Fruit fly (Drosophila melanogaster) whole organism, prepupa: ENCODE data around the gene CG3430.

ENCODE experiments used
- CG10631 ChIP-seq: fragments of 200-800 bp; sonication (Bioruptor generic); optimal IDR thresholded peaks from 2 replicates; lab custom pipeline; 2016; ENCODE audit warnings: missing biosample characterization, missing genetic modification characterization
- CG11294 ChIP-seq: fragments of 200-800 bp; sonication (Bioruptor generic); IDR thresholded peaks from 2 replicates; pipeline ENCODE4 v1.3.6; 2022; ENCODE audit warnings: missing biosample characterization, missing genetic modification characterization
- CG1621 ChIP-seq: fragments of 200-800 bp; sonication (Bioruptor generic); optimal IDR thresholded peaks from 3 replicates; lab custom pipeline; 2018; ENCODE audit warnings: missing biosample characterization, mild to moderate bottlenecking, missing genetic modification characterization
- CG16779 ChIP-seq: fragments of 200-800 bp; sonication (Bioruptor generic); optimal IDR thresholded peaks from 3 replicates; lab custom pipeline; 2017; ENCODE audit warnings: missing biosample characterization, mild to moderate bottlenecking, missing genetic modification characterization
- CG34406 ChIP-seq: fragments of 200-800 bp; sonication (Bioruptor generic); optimal IDR thresholded peaks from 3 replicates; lab custom pipeline; 2016; ENCODE audit warnings: missing biosample characterization, missing genetic modification characterization
- CG6163 ChIP-seq: fragments of 200-800 bp; sonication (Bioruptor generic); IDR thresholded peaks from 3 replicates; pipeline ENCODE4 v1.3.6; 2022; ENCODE audit warnings: missing biosample characterization, missing genetic modification characterization
- CG8119 ChIP-seq: fragments of 200-800 bp; sonication (Bioruptor generic); IDR thresholded peaks from 3 replicates; pipeline ENCODE4 v1.3.6; 2022; ENCODE audit warnings: missing biosample characterization, missing genetic modification characterization
- CG8632 ChIP-seq: fragments of 200-800 bp; sonication (Bioruptor generic); optimal IDR thresholded peaks from 3 replicates; lab custom pipeline; 2016; ENCODE audit warnings: missing biosample characterization, missing genetic modification characterization
- Ets21C ChIP-seq: fragments of 200-800 bp; sonication (Bioruptor generic); optimal IDR thresholded peaks from 3 replicates; lab custom pipeline; 2016; ENCODE audit warnings: missing biosample characterization, missing genetic modification characterization
- Ets96B ChIP-seq: fragments of 200-800 bp; optimal IDR thresholded peaks from 2 replicates; lab custom pipeline; 2019; ENCODE audit warnings: missing biosample characterization, mild to moderate bottlenecking, missing genetic modification characterization, moderate library complexity
- Lpt ChIP-seq: fragments of 200-800 bp; sonication (Bioruptor generic); optimal IDR thresholded peaks from 3 replicates; lab custom pipeline; 2016; ENCODE audit warnings: missing biosample characterization, missing genetic modification characterization
- esn ChIP-seq: fragments of 200-800 bp; sonication (Bioruptor generic); optimal IDR thresholded peaks from 2 replicates; lab custom pipeline; 2016; ENCODE audit warnings: missing biosample characterization, mild to moderate bottlenecking, missing genetic modification characterization, moderate library complexity
- fd85E ChIP-seq: fragments of 200-800 bp; sonication (Bioruptor generic); optimal IDR thresholded peaks from 3 replicates; lab custom pipeline; 2016; ENCODE audit warnings: missing biosample characterization, missing genetic modification characterization

dm6 chr2L:6921360-6922090 lies 35.3 kb upstream of the CG3430 start:
- no peak for TF ChIP-seq Ets21C (GFP tag; lab: Kevin White, UChicago)
- TF ChIP-seq CG6163 (GFP tag; lab: Robert Waterston, UW), result peak; percentile 22; the same call in 1 of the 3 replicates
- peak; percentile 26 for TF ChIP-seq esn (GFP tag; lab: Kevin White, UChicago)
- TF ChIP-seq fd85E (GFP tag; lab: Kevin White, UChicago), result no peak
- no peak for TF ChIP-seq CG10631 (GFP tag; lab: Kevin White, UChicago)
- TF ChIP-seq Lpt (GFP tag; lab: Kevin White, UChicago), result no peak
- TF ChIP-seq CG8632 (GFP tag; lab: Kevin White, UChicago), result no peak
- no peak for TF ChIP-seq CG16779
- no peak for TF ChIP-seq Ets96B (tag; lab: Kevin White, UChicago)
- TF ChIP-seq CG34406 (GFP tag; lab: Kevin White, UChicago), result no peak
- no peak for TF ChIP-seq CG1621 (tag; lab: Kevin White, UChicago)
- TF ChIP-seq CG8119 (GFP tag; lab: Robert Waterston, UW), result no peak
- no peak for TF ChIP-seq CG11294 (GFP tag; lab: Robert Waterston, UW)
